Worm (Caenorhabditis elegans): ENCODE results near the gene mam-7.
A peak's percentile ranks its signal among the peaks of the same experiment; 100 is the strongest.

mam-7 gene

DNA sequence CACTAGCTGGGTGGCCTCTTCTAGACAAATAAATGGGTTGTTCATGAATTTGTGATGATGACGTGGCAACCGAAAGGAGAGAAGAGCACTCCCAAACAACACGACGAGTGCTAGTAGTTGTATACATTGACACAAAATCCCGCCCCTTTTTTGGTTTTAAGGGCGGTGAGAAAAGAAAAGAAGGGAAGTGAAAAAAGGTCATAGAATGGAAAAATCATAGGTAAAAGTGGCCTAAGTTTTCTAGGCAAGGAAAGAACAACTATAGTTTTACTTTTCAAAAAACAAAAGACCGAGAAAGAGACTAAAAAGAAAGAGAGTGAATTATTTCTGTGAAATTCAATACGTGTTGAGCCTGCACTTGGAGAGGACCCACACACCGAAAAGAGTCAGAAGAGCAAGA is 14.1 kb upstream of the mam-7 start, which contains the start of gene ZK757.2:
Gene ZK757.2 (minus strand): TSS at position 101 of the 400 bp plus-strand sequence.
- TF ChIP-seq gmeb-2 (tag; optimal IDR thresholded peaks at IDR 0.05) (no peak), ceh-34 (tag; optimal IDR thresholded peaks at IDR 0.05) (peak; percentile 57)

DNA sequence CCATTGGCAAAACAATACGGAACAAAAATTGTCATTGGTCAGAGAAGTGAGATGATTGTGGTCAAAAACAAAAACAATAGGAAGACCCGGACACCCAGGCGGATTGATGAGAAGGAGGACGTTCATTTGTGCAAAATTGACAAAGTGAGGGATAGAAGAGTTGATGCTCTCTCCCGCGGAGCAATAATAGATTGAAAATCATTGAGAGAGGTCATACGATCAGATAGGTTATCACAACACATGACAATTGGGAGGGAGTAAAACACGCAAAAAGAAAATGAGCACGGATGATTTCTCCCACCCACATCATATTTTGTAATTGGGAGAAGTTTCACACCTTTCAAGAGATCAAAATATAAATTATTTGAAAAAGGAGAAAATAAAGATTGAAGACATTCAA is 7.3 kb upstream of the mam-7 start:
- TF ChIP-seq ceh-18 (tag; optimal IDR thresholded peaks at IDR 0.05) (no peak), odd-2 (tag; optimal IDR thresholded peaks at IDR 0.05) (no peak), fax-1 (tag; optimal IDR thresholded peaks at IDR 0.05) (no peak), ztf-16 (tag; optimal IDR thresholded peaks at IDR 0.05) (no peak), ceh-24 (tag; optimal IDR thresholded peaks at IDR 0.05) (no peak), sox-4 (tag; optimal IDR thresholded peaks at IDR 0.05) (no peak), ets-4 (tag; optimal IDR thresholded peaks at IDR 0.05) (no peak), hlh-6 (tag; optimal IDR thresholded peaks at IDR 0.05) (no peak), ref-2 (tag; optimal IDR thresholded peaks at IDR 0.05) (no peak), K09A11.1 (tag; optimal IDR thresholded peaks at IDR 0.05; ENCODE audit: insufficient read depth) (no peak), Y22D7AL.16 (tag; optimal IDR thresholded peaks at IDR 0.05) (no peak), ceh-30 (tag; optimal IDR thresholded peaks at IDR 0.05) (no peak), ceh-9 (tag; optimal IDR thresholded peaks at IDR 0.05) (no peak), F13H6.1 (tag; optimal IDR thresholded peaks at IDR 0.05) (no peak), syd-9 (tag; optimal IDR thresholded peaks at IDR 0.05) (no peak), ahr-1 (tag; optimal IDR thresholded peaks at IDR 0.05) (no peak)

DNA sequence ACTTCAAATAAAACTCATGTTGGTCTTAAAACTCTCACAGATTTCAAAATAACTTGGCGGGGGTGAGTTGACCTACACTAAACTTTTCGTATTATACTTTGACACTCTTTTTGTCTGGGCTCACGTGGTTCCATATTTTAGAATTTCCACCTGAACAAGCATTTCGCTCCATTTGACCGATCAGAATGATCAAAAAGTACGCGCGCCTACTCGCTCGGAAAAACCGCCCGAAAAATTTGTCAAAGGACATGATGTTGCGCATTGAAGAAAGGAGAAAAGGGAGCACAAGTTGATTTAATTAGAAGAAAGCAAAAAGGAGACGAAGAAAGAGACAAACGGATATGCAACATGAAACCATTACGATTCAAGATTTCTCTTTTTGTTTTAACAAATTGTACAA is 6.6 kb upstream of the mam-7 start:
- TF ChIP-seq unc-42 (tag; optimal IDR thresholded peaks at IDR 0.05) (peak; percentile 82), elt-4 (tag; optimal IDR thresholded peaks at IDR 0.05) (no peak)

DNA sequence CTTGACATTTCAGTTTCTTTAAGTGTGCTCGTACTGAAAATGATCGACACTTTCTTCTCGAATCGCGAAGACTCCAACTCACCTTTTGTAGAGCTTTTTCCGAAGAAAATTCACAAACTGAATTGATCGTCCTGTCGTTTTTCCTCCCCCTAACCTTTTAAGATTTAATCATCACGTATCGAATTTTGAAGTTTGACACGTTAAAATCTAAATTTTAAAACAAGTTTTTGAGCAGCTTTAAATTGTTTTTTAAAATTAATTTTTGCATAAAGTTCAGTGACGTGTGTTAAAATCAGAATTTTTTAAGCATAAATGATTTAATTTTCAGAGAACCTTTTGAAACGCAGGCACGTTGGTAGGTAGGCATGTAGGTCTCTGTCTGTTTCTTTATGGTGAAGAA is 1.6 kb upstream of the mam-7 start, which contains the start of gene alg-4:
Gene alg-4 (minus strand): TSS at position 101 of the 400 bp plus-strand sequence.
- TF ChIP-seq pat-9 (tag; optimal IDR thresholded peaks at IDR 0.05), result no peak
- no peak for TF ChIP-seq C08G9.2 (tag; optimal IDR thresholded peaks at IDR 0.05)

ce11 chrIII:9899720-9900119 is 6.8 kb downstream of the mam-7 start:
- TF ChIP-seq sox-2 (GFP tag; IDR thresholded peaks at IDR 0.05) (no peak), pax-1 (tag; optimal IDR thresholded peaks at IDR 0.05) (no peak)

- no peak for TF ChIP-seq hlh-30 (tag; optimal IDR thresholded peaks at IDR 0.05; ENCODE audit: insufficient read depth)
- TF ChIP-seq elt-2 (tag; optimal IDR thresholded peaks at IDR 0.05), result no peak
- no peak for TF ChIP-seq pag-3 (tag; optimal IDR thresholded peaks at IDR 0.05; ENCODE audit: borderline replicate concordance)
- no peak for TF ChIP-seq fkh-10 (GFP tag; optimal IDR thresholded peaks at IDR 0.05)
- no peak for TF ChIP-seq mec-3 (tag; optimal IDR thresholded peaks at IDR 0.05; ENCODE audit: borderline replicate concordance)
- TF ChIP-seq nhr-11 (tag; optimal IDR thresholded peaks at IDR 0.05), result no peak
- no peak for TF ChIP-seq unc-55 (GFP tag; optimal IDR thresholded peaks at IDR 0.05)
- no peak for TF ChIP-seq hlh-15 (tag; optimal IDR thresholded peaks at IDR 0.05)
Observed at ce11 chrIII:9903694-9904292, 10.8 kb downstream of the mam-7 start.

- TF ChIP-seq pax-1 (tag; optimal IDR thresholded peaks at IDR 0.05) (no peak), unc-42 (tag; optimal IDR thresholded peaks at IDR 0.05) (peak; percentile 85), unc-86 (tag; optimal IDR thresholded peaks at IDR 0.05) (no peak), ceh-22 (tag; optimal IDR thresholded peaks at IDR 0.05) (no peak), elt-4 (tag; optimal IDR thresholded peaks at IDR 0.05) (no peak), fkh-10 (GFP tag; optimal IDR thresholded peaks at IDR 0.05) (no peak), C08G9.2 (tag; optimal IDR thresholded peaks at IDR 0.05) (peak; percentile 10), nhr-11 (tag; optimal IDR thresholded peaks at IDR 0.05) (no peak), ceh-18 (tag; optimal IDR thresholded peaks at IDR 0.05) (peak; percentile 23), F13H6.1 (tag; optimal IDR thresholded peaks at IDR 0.05) (no peak)
Observed at ce11 chrIII:9905307-9905706, 12.4 kb downstream of the mam-7 start.

All from whole organism, late embryonic.